Fruit fly (Drosophila melanogaster) whole organism, embryonic: ENCODE results near the gene CG13679.

ENCODE experiments used
- CG10565 ChIP-seq: fragments of 200-800 bp; sonication (Bioruptor generic); optimal IDR thresholded peaks from 3 replicates; lab custom pipeline; 2016; ENCODE audit warnings: missing biosample characterization, mild to moderate bottlenecking, missing genetic modification characterization
- CG6854 ChIP-seq: fragments of 200-800 bp; sonication (Bioruptor generic); optimal IDR thresholded peaks from 3 replicates; lab custom pipeline; 2017; ENCODE audit warnings: missing biosample characterization, mild to moderate bottlenecking, missing genetic modification characterization
- CG7556 ChIP-seq: fragments of 200-800 bp; sonication (Bioruptor generic); optimal IDR thresholded peaks from 2 replicates; lab custom pipeline; 2017; ENCODE audit warnings: missing biosample characterization, mild to moderate bottlenecking, missing genetic modification characterization
- CG9932 ChIP-seq: fragments of 200-800 bp; sonication (Bioruptor generic); IDR thresholded peaks from 2 replicates; pipeline ENCODE4 v1.3.6; 2022; ENCODE audit warnings: missing biosample characterization, missing genetic modification characterization
- Dref ChIP-seq: fragments of 200-800 bp; sonication (Bioruptor generic); IDR thresholded peaks from 2 replicates; pipeline ENCODE4 v1.3.6; 2022; ENCODE audit warnings: missing biosample characterization, missing genetic modification characterization
- Pdp1 ChIP-seq, 2 experiments: fragments of 200-800 bp; sonication (Bioruptor generic); optimal IDR thresholded peaks; 3 replicates each; lab custom pipeline; 2016; ENCODE audit warnings: missing biosample characterization in 2 of 2, missing genetic modification characterization in 2 of 2, mild to moderate bottlenecking in 1 of 2, moderate library complexity in 1 of 2
- Sin3A ChIP-seq: fragments of >200 bp; optimal IDR thresholded peaks from 2 replicates; lab custom pipeline; 2018
- Spps ChIP-seq: fragments of 200-800 bp; sonication (Bioruptor generic); optimal IDR thresholded peaks from 2 replicates; lab custom pipeline; 2018; ENCODE audit warnings: missing biosample characterization, mild to moderate bottlenecking, missing genetic modification characterization
- YL-1 ChIP-seq: fragments of 200-800 bp; sonication (Bioruptor generic); optimal IDR thresholded peaks from 3 replicates; lab custom pipeline; 2017; ENCODE audit warnings: missing biosample characterization, mild to moderate bottlenecking, missing genetic modification characterization
- ap ChIP-seq: fragments of 200-800 bp; sonication (Bioruptor generic); IDR thresholded peaks from 2 replicates; pipeline ENCODE4 v1.3.6; 2022; ENCODE audit warnings: missing biosample characterization, missing genetic modification characterization
- fd96Cb ChIP-seq: fragments of 200-800 bp; sonication (Bioruptor generic); optimal IDR thresholded peaks from 2 replicates; lab custom pipeline; 2018; ENCODE audit warnings: missing biosample characterization, mild to moderate bottlenecking, missing genetic modification characterization, moderate library complexity
- yki ChIP-seq: fragments of >200 bp; optimal IDR thresholded peaks from 3 replicates; lab custom pipeline; 2018

CG13679 gene

DNA sequence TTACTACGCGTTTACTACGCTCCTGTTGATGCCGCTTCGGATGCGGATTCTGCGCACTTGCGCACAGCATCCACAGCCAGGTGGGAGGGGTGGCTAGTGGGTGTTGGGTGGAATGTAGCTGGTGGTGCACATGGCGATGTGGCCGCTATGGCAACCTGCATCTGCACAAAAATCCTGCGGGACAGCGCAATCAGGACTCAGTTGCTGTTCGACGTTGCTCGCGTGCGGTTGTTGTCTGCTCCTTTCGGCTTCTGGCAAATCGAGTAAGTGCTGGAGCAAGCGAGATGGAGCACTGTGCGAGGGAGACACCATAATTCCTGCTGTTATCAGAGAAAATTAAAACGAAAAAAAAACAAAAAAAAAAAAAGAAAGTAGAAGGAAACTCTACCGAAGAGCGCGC is 38.3 kb downstream of the CG13679 start (continued):
- TF ChIP-seq CG10565 (no peak), YL-1 (GFP tag; lab: Kevin White, UChicago) (no peak), fd96Cb (tag; lab: Kevin White, UChicago) (no peak), ap (GFP tag; lab: Robert Waterston, UW) (no peak), Sin3A (lab: Kevin White, UChicago) (no peak), Pdp1 (GFP tag; optimal IDR thresholded peaks at IDR 0.05; lab: Kevin White, UChicago) (no peak), CG7556 (GFP tag; lab: Kevin White, UChicago) (no peak), CG9932 (GFP tag; lab: Robert Waterston, UW) (no peak), CG6854 (GFP tag; lab: Kevin White, UChicago) (no peak), yki (lab: Kevin White, UChicago) (no peak), Dref (GFP tag; lab: Robert Waterston, UW) (0 out of 2 replicates have a peak, but pooled peaks have one; percentile 31), Spps (tag; lab: Kevin White, UChicago) (no peak)
- TF ChIP-seq, all 482 proteins: peak for 14
